Worm (Caenorhabditis elegans): ENCODE results near the gene tra-1.
"Not testable (repeated sequence)": the region's sequence is repeated elsewhere in the genome, so short reads cannot be mapped to it uniquely, and the experiment has no call there.

Gene tra-1

DNA sequence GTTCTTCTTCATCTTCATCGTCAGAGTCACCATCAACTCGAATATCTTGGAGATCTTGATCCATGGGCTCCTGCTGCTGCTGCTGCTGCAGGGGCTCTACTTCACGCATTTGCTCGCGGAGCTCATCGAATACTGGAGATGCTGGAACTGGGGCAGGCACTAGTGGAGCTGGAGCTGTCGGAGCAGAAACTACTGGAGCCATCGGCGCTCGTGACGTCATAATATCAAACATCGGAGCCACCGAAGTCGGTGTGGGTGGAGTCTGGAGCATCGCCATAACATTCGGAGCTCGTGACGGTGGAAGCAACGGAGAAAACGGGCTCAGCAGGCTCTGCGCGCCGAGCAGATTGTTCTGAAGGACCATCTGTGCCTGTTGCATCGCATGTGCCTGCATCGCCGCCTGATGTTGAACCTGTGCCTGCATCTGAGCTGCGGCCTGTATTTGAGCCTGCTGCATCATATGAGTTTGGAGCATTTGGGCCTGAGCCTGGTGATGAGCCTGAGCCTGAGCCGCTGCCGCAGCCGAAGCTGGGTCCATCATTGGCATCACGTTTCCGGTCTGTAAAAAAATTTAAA is 19.3 kb downstream of the tra-1 start:
- TF ChIP-seq W03F9.2 (tag; optimal IDR thresholded peaks at IDR 0.05) (no peak), dao-5 (tag; optimal IDR thresholded peaks at IDR 0.05) (no peak), him-1 (tag; optimal IDR thresholded peaks at IDR 0.05) (no peak)

ce11 chrIII:11172232-11172713 is 22.7 kb downstream of the tra-1 start:
- TF ChIP-seq W03F9.2 (tag; optimal IDR thresholded peaks at IDR 0.05) (no peak), him-1 (tag; optimal IDR thresholded peaks at IDR 0.05) (no peak), dao-5 (tag; optimal IDR thresholded peaks at IDR 0.05) (no peak)

- TF ChIP-seq him-1 (tag; optimal IDR thresholded peaks at IDR 0.05) (no peak), W03F9.2 (tag; optimal IDR thresholded peaks at IDR 0.05) (no peak), dao-5 (tag; optimal IDR thresholded peaks at IDR 0.05) (no peak)
These were observed 24.5 kb downstream of the tra-1 start for ce11 chrIII:11170509-11170908.

DNA sequence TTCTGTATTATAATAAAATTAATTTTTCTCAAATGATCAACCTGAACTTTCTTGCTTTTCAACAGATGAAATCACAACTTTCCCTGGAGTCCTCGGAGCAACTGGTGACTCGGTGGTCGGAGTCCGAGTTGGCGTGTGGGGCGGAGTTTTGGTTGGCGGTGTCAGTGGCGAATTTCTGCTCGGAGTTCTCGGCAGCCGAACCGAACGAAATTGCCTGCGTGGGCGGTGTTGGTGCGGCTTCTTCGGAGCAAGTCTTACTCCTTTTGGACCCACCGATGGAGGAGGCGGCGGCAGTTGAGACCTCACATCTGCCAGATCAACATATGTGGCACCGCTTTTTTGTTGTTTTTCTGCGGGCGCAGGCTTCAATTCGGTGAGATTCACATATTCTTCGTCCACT is 25.3 kb downstream of the tra-1 start:
- no peak for TF ChIP-seq W03F9.2 (tag; optimal IDR thresholded peaks at IDR 0.05)
- TF ChIP-seq dao-5 (tag; optimal IDR thresholded peaks at IDR 0.05), result no peak
- no peak for TF ChIP-seq him-1 (tag; optimal IDR thresholded peaks at IDR 0.05)

DNA sequence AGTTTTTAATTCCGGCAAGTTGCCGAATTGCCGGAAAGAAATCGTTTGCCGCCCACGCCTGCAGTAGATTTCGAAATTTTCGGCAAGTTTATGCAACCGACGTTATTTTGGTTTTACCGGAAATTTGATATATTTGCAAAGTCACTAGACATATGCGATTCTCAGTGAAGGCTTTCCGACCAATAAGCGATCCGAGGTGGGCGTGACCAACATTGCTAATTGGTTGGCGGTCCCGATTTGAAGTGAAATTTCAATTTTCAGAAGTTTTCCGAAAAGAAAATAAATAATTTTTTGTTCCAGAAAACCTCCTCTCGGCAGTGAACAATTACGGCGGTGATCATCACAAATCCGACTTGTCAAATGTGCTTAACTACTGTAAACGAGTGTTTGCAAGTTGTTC is 37.1 kb downstream of the tra-1 start:
- no peak for TF ChIP-seq dao-5 (tag; optimal IDR thresholded peaks at IDR 0.05)
- no peak for TF ChIP-seq him-1 (tag; optimal IDR thresholded peaks at IDR 0.05)
- TF ChIP-seq W03F9.2 (tag; optimal IDR thresholded peaks at IDR 0.05), result no peak

DNA sequence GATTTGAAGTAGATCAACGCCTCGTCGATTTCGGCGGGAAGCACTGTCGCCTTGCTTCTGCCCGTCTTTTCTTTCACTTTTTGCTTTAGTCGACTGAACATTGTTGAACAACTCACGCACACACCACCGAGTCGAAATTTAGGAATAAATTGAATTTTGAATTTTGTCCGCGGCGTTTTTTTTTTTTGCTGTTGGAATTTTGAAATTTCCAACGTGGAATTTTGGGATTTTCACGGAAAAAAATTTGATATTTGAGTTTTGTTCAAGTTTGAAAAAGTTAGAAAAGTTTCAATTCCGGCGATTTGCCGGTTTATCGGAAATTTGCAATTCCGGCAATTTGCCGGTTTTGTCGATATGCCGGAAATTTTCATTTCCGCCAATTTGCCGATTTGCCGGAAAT is 37.9 kb downstream of the tra-1 start, which contains the start of gene Y47D3A.31:
Gene Y47D3A.31 (minus strand): TSS at position 101 of the 400 bp plus-strand sequence.
- no peak for TF ChIP-seq dao-5 (tag; optimal IDR thresholded peaks at IDR 0.05)
- no peak for TF ChIP-seq him-1 (tag; optimal IDR thresholded peaks at IDR 0.05)
- no peak for TF ChIP-seq W03F9.2 (tag; optimal IDR thresholded peaks at IDR 0.05)

DNA sequence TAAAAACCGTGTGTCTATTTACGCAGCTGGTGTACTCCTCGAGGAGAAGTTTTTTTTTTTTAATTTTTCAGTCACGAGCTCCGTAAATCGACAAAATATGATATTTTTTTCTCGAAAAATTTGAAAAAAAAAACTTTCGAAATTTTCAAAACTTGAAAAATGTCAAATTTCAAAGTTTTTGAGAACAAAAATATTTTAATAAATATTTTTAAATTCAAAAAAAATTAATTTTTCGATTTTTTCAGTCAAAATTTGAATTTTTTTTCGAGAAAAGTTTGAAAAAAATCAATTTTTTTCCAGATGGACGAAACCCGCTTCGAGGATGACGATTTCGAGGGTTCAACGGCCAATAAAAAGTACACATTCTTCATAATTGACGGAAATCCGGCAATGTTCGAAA is 40.5 kb downstream of the tra-1 start, which contains the start of gene cku-70:
Gene cku-70 (plus strand): TSS at position 301 of the 400 bp plus-strand sequence.
- TF ChIP-seq dao-5 (tag; optimal IDR thresholded peaks at IDR 0.05) (no peak), him-1 (tag; optimal IDR thresholded peaks at IDR 0.05) (no peak), W03F9.2 (tag; optimal IDR thresholded peaks at IDR 0.05) (no peak)

ce11 chrIII:11149254-11149876 is 45.6 kb downstream of the tra-1 start:
- no peak for TF ChIP-seq W03F9.2 (tag; optimal IDR thresholded peaks at IDR 0.05)
- TF ChIP-seq dao-5 (tag; optimal IDR thresholded peaks at IDR 0.05), result no peak
- TF ChIP-seq him-1 (tag; optimal IDR thresholded peaks at IDR 0.05), result no peak

ce11 chrIII:11142908-11143307 is 52.1 kb downstream of the tra-1 start:
- TF ChIP-seq W03F9.2 (tag; optimal IDR thresholded peaks at IDR 0.05) (no peak), him-1 (tag; optimal IDR thresholded peaks at IDR 0.05) (no peak), dao-5 (tag; optimal IDR thresholded peaks at IDR 0.05) (no peak)

DNA sequence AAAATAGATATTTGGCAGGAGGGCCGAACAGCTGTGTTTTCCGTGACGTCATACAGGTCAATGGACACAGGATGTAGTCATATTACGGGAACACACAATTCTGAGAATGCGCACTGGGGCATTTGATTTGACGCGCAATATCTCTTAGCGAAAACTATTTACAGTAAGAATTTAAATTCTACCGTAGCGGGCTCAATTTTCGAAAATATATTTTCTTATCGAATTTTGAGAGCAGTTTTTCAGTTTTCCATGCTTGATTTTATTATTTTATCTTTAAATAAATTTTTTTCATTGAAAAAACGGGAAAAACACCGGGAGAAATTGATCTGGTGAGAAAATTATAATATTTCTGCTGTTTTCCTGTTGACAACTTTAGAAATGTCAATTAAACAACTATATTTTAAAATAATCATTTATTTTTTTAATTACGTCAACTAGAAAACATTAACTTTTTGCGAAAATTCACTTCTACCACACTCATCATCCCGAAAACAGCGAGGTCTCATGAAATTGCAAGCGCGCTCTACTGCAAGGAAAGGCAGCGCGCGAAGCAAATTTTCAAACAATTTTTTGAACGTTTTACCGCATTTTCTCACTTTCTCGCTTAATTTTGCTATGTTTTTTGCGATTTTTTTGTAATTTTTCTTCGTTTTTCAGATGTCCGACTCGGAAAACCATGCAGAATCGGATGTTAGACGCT is 53.1 kb downstream of the tra-1 start, which contains the start of the genes Y47D3A.1 and pola-1:
Gene Y47D3A.1 (minus strand): TSS at position 51 of the 700 bp plus-strand sequence.
Gene pola-1 (plus strand): TSS at position 658 of the 700 bp plus-strand sequence.
- TF ChIP-seq dao-5 (tag; optimal IDR thresholded peaks at IDR 0.05) (no peak), W03F9.2 (tag; optimal IDR thresholded peaks at IDR 0.05) (peak; percentile 85)

ce11 chrIII:11138922-11139321 is 56.1 kb downstream of the tra-1 start, which contains the start of gene fbxa-128:
Gene fbxa-128, minus strand, starts transcription at chrIII:11139113.
- TF ChIP-seq W03F9.2 (tag; optimal IDR thresholded peaks at IDR 0.05) (no peak), him-1 (tag; optimal IDR thresholded peaks at IDR 0.05) (no peak), dao-5 (tag; optimal IDR thresholded peaks at IDR 0.05) (no peak)

- not testable (repeated sequence) for TF ChIP-seq W03F9.2, him-1, dao-5 (tag; optimal IDR thresholded peaks at IDR 0.05)
These were observed 63.5 kb downstream of the tra-1 start, which contains the start of gene pha-1 for ce11 chrIII:11131475-11131874. Gene pha-1, plus strand, starts transcription at chrIII:11131775.

- TF ChIP-seq W03F9.2 (tag; optimal IDR thresholded peaks at IDR 0.05) (no peak), dao-5 (tag; optimal IDR thresholded peaks at IDR 0.05) (no peak), him-1 (tag; optimal IDR thresholded peaks at IDR 0.05) (no peak)
These were observed 65.6 kb downstream of the tra-1 start for ce11 chrIII:11129363-11129762.

- TF ChIP-seq W03F9.2 (tag; optimal IDR thresholded peaks at IDR 0.05) (no peak), him-1 (tag; optimal IDR thresholded peaks at IDR 0.05) (no peak), dao-5 (tag; optimal IDR thresholded peaks at IDR 0.05) (no peak)
These were observed 67.5 kb downstream of the tra-1 start, which contains the start of gene Y48A6C.8 for ce11 chrIII:11127528-11127927. Gene Y48A6C.8, minus strand, starts transcription at chrIII:11127628.

Measured in whole organism, L4/young adult.